Fruit fly (Drosophila melanogaster): Measurements from ENCODE around the gene mkg-p.

DNA sequence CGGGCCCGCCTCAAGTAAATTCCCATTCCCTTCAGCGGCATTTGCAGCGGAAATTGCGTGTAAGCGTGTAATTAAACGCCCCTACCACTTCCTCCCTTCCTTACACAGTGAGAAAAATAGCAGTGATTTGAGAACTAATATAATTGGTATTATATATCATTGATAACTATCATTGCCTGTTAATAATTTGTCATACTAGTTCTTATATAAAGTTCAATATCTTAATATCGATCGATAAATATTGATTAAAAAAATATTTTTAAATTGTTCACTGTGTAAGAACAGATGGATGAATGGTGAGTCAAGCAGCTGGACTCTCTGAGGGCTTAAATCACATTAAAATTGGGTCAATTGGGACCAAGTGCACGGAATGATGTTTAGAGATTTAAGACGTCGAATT is 40.0 kb upstream of the mkg-p start:
- TF ChIP-seq CG1602 (GFP tag; optimal IDR thresholded peaks at IDR 0.05) (no peak), pan (optimal IDR thresholded peaks at IDR 0.05) (no peak), pan (GFP tag; optimal IDR thresholded peaks at IDR 0.05 in 1 of 2, IDR thresholded peaks at IDR 0.05 in 1 of 2) (peak in 1 of 2 experiments; percentile 65), gce (GFP tag; IDR thresholded peaks at IDR 0.05) (0 out of 3 replicates have a peak, but pooled peaks have one; percentile 41), CG32532 (GFP tag; IDR thresholded peaks at IDR 0.05) (peak; percentile 54; the same call in 1 of the 2 replicates)

All from whole organism, embryonic.